Worm (Caenorhabditis elegans): ENCODE data around the gene C46A5.4.

The C46A5.4 gene

DNA sequence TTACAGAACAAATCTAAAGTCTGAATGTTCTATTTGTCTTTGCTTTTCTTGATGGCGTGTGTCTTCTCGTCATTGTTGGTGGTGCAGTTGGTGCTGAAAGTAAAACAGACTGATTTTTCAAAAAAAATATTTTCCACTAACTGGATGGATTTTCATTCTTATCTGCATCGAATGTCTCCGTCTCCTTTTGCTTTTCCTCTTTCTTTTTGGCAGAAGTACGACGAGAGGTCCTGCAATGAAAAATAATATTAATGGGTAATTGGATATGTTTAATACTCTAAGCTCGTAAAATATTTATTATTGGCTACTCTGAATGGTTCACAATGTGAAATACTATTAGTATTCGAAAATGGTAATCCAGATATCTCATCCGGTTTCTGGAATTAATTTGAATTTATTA, 3.0 kb upstream of the C46A5.4 start, which contains the start of gene del-7:
Gene del-7 (plus strand): TSS at position 301 of the 400 bp plus-strand sequence.
- TF ChIP-seq F33H1.4 (GFP tag; IDR thresholded peaks at IDR 0.05) (no peak), T07F8.4 (tag; optimal IDR thresholded peaks at IDR 0.05) (no peak)

DNA sequence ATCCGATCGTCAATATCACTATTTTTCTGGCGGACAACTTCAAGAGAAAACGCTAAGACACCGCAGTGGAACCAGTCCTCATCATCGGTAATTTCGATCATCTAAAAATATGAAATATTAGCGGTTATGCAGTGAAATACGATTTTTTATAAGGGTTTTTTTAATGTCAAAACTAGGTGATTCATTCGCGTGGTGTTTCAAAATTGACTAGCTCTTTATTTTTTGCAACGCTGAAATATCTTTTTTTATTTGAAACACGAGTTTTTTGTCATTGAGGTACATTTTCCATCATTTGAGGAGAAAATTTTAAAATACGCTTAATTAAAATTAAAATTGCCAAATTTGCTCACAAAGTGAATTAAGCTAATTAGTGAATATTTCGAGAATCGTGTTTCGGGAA, 2.4 kb upstream of the C46A5.4 start, which contains the start of gene dsb-3:
Gene dsb-3 (minus strand): TSS at position 101 of the 400 bp plus-strand sequence.
- no peak for TF ChIP-seq dpff-1 (tag; optimal IDR thresholded peaks at IDR 0.05)
- TF ChIP-seq ekl-4 (GFP tag; IDR thresholded peaks at IDR 0.05) = no peak
- TF ChIP-seq B0019.2 (GFP tag; conservative IDR thresholded peaks at IDR 0.05) = no peak
- TF ChIP-seq ceh-27 (GFP tag; optimal IDR thresholded peaks at IDR 0.05) = no peak
- no peak for TF ChIP-seq ceh-79 (tag; optimal IDR thresholded peaks at IDR 0.05)
- no peak for TF ChIP-seq attf-3 (GFP tag; conservative IDR thresholded peaks at IDR 0.05)
- no peak for TF ChIP-seq hsf-1 (GFP tag; IDR thresholded peaks at IDR 0.05)

DNA sequence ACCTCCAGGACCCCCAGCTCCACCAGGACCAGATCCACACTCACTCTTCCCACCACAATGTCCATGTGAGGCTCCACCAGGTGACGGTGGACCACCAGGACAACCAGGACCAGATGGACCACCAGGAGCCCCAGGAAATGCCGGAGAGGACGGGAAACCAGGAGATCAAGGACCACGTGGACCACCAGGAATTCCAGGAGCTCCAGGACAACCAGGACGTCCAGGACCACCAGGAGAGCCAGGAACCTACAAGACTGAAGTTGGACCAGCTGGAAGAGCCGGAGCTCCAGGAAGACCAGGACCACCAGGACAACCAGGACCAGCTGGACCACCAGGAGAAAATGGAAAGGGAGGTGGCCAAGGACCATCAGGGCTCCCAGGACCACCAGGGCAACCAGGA, 3.0 kb downstream of the C46A5.4 start:
- no peak for TF ChIP-seq bed-1 (GFP tag; IDR thresholded peaks at IDR 0.05)
- TF ChIP-seq attf-6 (GFP tag; IDR thresholded peaks at IDR 0.05) = no peak
- peak; percentile 75; the same call in 1 of the 2 replicates for TF ChIP-seq egrh-3 (GFP tag; IDR thresholded peaks at IDR 0.05)

DNA sequence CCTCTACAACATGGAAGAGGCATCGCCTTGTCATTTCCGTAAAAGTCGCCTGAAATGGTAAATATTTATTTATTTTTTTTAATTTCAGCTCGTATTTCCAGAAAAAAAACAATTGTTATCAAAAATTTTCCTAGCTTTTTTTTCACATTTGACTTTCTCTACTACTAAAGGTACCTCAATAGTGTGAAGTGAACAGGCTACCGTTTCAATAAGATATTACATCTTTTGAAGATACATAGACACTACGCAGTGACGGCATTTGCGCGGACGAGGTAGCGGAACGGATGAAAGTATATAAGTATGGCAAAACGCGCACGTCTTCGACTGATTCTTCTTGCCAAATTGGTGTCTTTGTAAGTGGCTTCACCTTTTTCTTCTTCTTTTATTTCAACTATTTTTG, 4.0 kb downstream of the C46A5.4 start, which contains the start of gene col-14:
Gene col-14 (plus strand): TSS at position 301 of the 400 bp plus-strand sequence.
- TF ChIP-seq aptf-3 (GFP tag; IDR thresholded peaks at IDR 0.05) = no peak
- TF ChIP-seq egl-44 (GFP tag; IDR thresholded peaks at IDR 0.05) = no peak
- TF ChIP-seq egrh-3 (GFP tag; IDR thresholded peaks at IDR 0.05) = no peak
- TF ChIP-seq B0035.1 (tag; optimal IDR thresholded peaks at IDR 0.05) = no peak
- TF ChIP-seq nfya-2 (GFP tag; IDR thresholded peaks at IDR 0.05) = no peak
- TF ChIP-seq madf-3 (GFP tag; IDR thresholded peaks at IDR 0.05) = no peak
- no peak for TF ChIP-seq sea-2 (GFP tag; IDR thresholded peaks at IDR 0.05)
- TF ChIP-seq xnd-1 (tag; optimal IDR thresholded peaks at IDR 0.05) = no peak

DNA sequence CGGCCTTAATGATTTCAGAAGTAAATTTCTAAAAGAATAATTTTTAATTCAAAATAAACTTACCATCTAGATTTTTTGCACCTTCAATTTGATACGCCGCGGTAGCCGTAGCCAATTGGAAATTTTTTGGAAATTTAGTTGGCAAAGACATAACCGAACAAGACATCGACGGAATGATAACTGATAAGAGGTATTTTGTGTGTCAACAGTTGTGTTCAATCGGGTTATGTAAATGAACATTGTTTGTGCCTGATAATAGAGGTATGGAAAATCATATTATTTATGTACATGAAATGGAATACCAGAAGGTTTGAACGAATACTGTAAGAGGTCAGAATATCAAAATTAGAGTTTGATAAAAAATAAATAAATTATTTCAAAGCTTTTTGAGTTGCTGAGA, 9.3 kb downstream of the C46A5.4 start, which contains the start of gene klo-1:
Gene klo-1 (minus strand): TSS at position 388 of the 400 bp plus-strand sequence.
- peak; percentile 77 for TF ChIP-seq nhr-80 (tag; optimal IDR thresholded peaks at IDR 0.05)
- TF ChIP-seq madf-6 (GFP tag; IDR thresholded peaks at IDR 0.05) = no peak
- no peak for TF ChIP-seq F10E7.11 (tag; optimal IDR thresholded peaks at IDR 0.05)
- no peak for TF ChIP-seq gei-17 (GFP tag; optimal IDR thresholded peaks at IDR 0.05)

DNA sequence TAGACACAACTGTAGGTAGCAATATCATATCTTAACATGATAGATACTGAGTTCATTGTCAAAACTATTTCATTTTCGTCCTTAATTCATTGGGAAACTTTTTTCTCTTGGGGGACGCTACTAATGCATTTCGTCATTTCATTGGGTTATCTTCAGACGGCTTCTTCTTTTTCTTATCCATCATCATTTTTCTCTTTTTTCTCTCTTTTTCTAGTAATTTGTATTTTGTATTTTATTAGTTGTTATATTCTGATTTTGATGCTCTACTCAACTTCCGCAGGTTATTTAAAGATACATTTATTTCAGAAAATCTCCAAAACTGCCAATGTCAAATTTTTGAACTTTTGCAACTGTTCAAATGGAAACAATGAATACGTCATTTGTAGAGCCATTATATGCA, 13.6 kb downstream of the C46A5.4 start, which contains the start of gene npr-35:
Gene npr-35 (plus strand): TSS at position 301 of the 400 bp plus-strand sequence.
- TF ChIP-seq lir-1 (GFP tag; conservative IDR thresholded peaks at IDR 0.05) (no peak), sptf-2 (GFP tag; optimal IDR thresholded peaks at IDR 0.05) (no peak), madf-8 (GFP tag; conservative IDR thresholded peaks at IDR 0.05) (no peak), hrde-1 (tag; optimal IDR thresholded peaks at IDR 0.05; ENCODE audit: borderline replicate concordance) (no peak), unc-130 (GFP tag; optimal IDR thresholded peaks at IDR 0.05) (no peak), Y53G8AR.9 (GFP tag; conservative IDR thresholded peaks at IDR 0.05) (no peak), hsf-1 (GFP tag; IDR thresholded peaks at IDR 0.05) (no peak), ceh-91 (GFP tag; IDR thresholded peaks at IDR 0.05) (no peak), Y95B8A.8 (GFP tag; IDR thresholded peaks at IDR 0.05) (no peak)
